Worm (Caenorhabditis elegans) whole organism, early embryonic: ENCODE data around the gene nhr-249.

Source experiments
- B0310.2 ChIP-seq: sonication (generic microtip); optimal IDR thresholded peaks from 2 replicates; lab custom pipeline; 2016; ENCODE audit warnings: mild to moderate bottlenecking, missing genetic modification characterization, missing compliant biosample characterization
- F13C5.2 ChIP-seq: sonication (generic microtip); optimal IDR thresholded peaks from 2 replicates; lab custom pipeline; 2017; ENCODE audit warnings: mild to moderate bottlenecking, missing genetic modification characterization, inconsistent platforms, missing compliant biosample characterization
- aly-1 ChIP-seq: sonication (generic microtip); optimal IDR thresholded peaks from 2 replicates; lab custom pipeline; 2016; ENCODE audit warnings: missing genetic modification characterization, missing compliant biosample characterization
- ama-1 ChIP-seq: fragments of 150-350 bp; optimal IDR thresholded peaks from 2 replicates; lab custom pipeline; 2014
- ceh-13 ChIP-seq: fragments of 200-800 bp; sonication (Bioruptor generic); optimal IDR thresholded peaks from 2 replicates; lab custom pipeline; 2018; ENCODE audit warnings: mild to moderate bottlenecking, missing genetic modification characterization, missing compliant biosample characterization
- ceh-36 ChIP-seq: sonication (generic microtip); optimal IDR thresholded peaks from 2 replicates; lab custom pipeline; 2016; ENCODE audit warnings: missing genetic modification characterization, inconsistent platforms, missing compliant biosample characterization
- ets-7 ChIP-seq: sonication (generic microtip); optimal IDR thresholded peaks from 2 replicates; lab custom pipeline; 2016; ENCODE audit warnings: missing genotype, missing genetic modification characterization, missing compliant biosample characterization
- flt-1 ChIP-seq: fragments of 200-800 bp; sonication (Bioruptor generic); IDR thresholded peaks from 2 replicates; pipeline ENCODE4 v1.3.6; 2022; ENCODE audit warnings: missing genetic modification characterization, missing compliant biosample characterization
- hmbx-1 ChIP-seq: sonication (generic microtip); optimal IDR thresholded peaks from 2 replicates; lab custom pipeline; 2016; ENCODE audit warnings: mild to moderate bottlenecking, missing genetic modification characterization, missing compliant biosample characterization
- hmg-4 ChIP-seq: fragments of 200-800 bp; sonication (Bioruptor generic); optimal IDR thresholded peaks from 2 replicates; lab custom pipeline; 2018; ENCODE audit warnings: mild to moderate bottlenecking, missing genetic modification characterization, missing compliant biosample characterization
- hnd-1 ChIP-seq: sonication (generic microtip); optimal IDR thresholded peaks from 2 replicates; lab custom pipeline; 2016; ENCODE audit warnings: missing genetic modification characterization, missing compliant biosample characterization
- pes-1 ChIP-seq: fragments of 200-800 bp; sonication (Bioruptor generic); IDR thresholded peaks from 2 replicates; pipeline ENCODE4 v1.3.6; 2022; ENCODE audit warnings: missing genetic modification reagents, missing genetic modification characterization, missing compliant biosample characterization
- scrt-1 ChIP-seq: fragments of 200-800 bp; sonication (Bioruptor generic); IDR thresholded peaks from 2 replicates; pipeline ENCODE4 v1.3.6; 2022; ENCODE audit warnings: missing genetic modification characterization, missing compliant biosample characterization
- sea-1 ChIP-seq: fragments of 200-800 bp; sonication (Bioruptor generic); conservative IDR thresholded peaks from 2 replicates; pipeline ENCODE4 v1.3.6; 2022; ENCODE audit warnings: missing genetic modification characterization, missing compliant biosample characterization
- tbx-11 ChIP-seq: fragments of 200-800 bp; sonication (Bioruptor generic); IDR thresholded peaks from 2 replicates; pipeline ENCODE4 v1.3.6; 2022; ENCODE audit warnings: missing genetic modification characterization, missing compliant biosample characterization
- tbx-37 ChIP-seq: fragments of 200-800 bp; sonication (Bioruptor generic); conservative IDR thresholded peaks from 2 replicates; pipeline ENCODE4 v1.3.6; 2022; ENCODE audit warnings: missing genetic modification reagents, missing genetic modification characterization, missing compliant biosample characterization
- tra-4 ChIP-seq: sonication (generic microtip); optimal IDR thresholded peaks from 2 replicates; lab custom pipeline; 2017; ENCODE audit warnings: missing genetic modification characterization, missing compliant biosample characterization

nhr-249 gene

ce11 chrIV:6965192-6965591 is 7.1 kb downstream of the nhr-249 start, which contains the start of gene ZK381.2:
Gene ZK381.2 (plus strand): TSS chrIV:6965492.
- no peak for TF ChIP-seq hnd-1 (tag; lab: Kevin White, UChicago)
- no peak for TF ChIP-seq scrt-1
- no peak for TF ChIP-seq ets-7 (tag; lab: Kevin White, UChicago)
- no peak for TF ChIP-seq ceh-13 (GFP tag; lab: Kevin White, UChicago)
- no peak for TF ChIP-seq F13C5.2
- no peak for TF ChIP-seq aly-1 (tag; lab: Kevin White, UChicago)
- no peak for TF ChIP-seq tbx-37 (GFP tag; lab: Robert Waterston, UW)
- TF ChIP-seq sea-1 (GFP tag; lab: Robert Waterston, UW): no peak
- TF ChIP-seq tbx-11 (GFP tag; lab: Robert Waterston, UW): no peak
- TF ChIP-seq tra-4 (tag; lab: Kevin White, UChicago): no peak
- no peak for TF ChIP-seq B0310.2
- TF ChIP-seq pes-1: no peak
- TF ChIP-seq ama-1: no peak
- no peak for TF ChIP-seq ceh-36 (tag; lab: Kevin White, UChicago)
- no peak for TF ChIP-seq hmg-4 (GFP tag; lab: Kevin White, UChicago)
- no peak for TF ChIP-seq hmbx-1 (tag; lab: Kevin White, UChicago)
- no peak for TF ChIP-seq flt-1

DNA sequence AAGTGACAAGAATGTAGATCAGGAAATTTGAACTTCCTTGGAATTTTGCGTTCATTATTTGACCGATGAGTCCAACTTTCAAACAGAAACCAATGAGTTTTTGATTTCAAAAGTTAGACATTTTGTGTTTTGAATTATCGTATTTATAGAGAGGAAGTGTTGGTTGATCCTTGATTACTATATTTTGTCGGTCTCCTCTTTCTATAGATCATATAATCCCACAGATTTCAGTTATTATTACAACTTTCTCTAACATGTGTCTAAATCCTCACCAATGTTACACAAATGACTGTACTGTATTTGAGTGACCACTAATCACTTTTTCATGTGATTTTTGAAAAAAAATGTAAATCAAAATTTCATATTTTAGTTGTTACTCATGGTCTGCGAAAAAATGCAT is 7.8 kb downstream of the nhr-249 start, which contains the start of gene B0478.3:
B0478.3 (minus strand) TSS at position 101 of the 400 bp plus-strand sequence.
- TF ChIP-seq ets-7 (tag; lab: Kevin White, UChicago): no peak
- TF ChIP-seq sea-1 (GFP tag; lab: Robert Waterston, UW): no peak
- TF ChIP-seq hmg-4 (GFP tag; lab: Kevin White, UChicago): no peak
- no peak for TF ChIP-seq flt-1
- no peak for TF ChIP-seq B0310.2
- no peak for TF ChIP-seq pes-1
- no peak for TF ChIP-seq tra-4 (tag; lab: Kevin White, UChicago)
- no peak for TF ChIP-seq scrt-1
- TF ChIP-seq ceh-13 (GFP tag; lab: Kevin White, UChicago): no peak
- TF ChIP-seq ceh-36 (tag; lab: Kevin White, UChicago): no peak
- no peak for TF ChIP-seq hmbx-1 (tag; lab: Kevin White, UChicago)
- no peak for TF ChIP-seq tbx-11 (GFP tag; lab: Robert Waterston, UW)
- TF ChIP-seq ama-1: no peak
- TF ChIP-seq aly-1 (tag; lab: Kevin White, UChicago): no peak
- no peak for TF ChIP-seq F13C5.2
- TF ChIP-seq tbx-37 (GFP tag; lab: Robert Waterston, UW): no peak
- no peak for TF ChIP-seq hnd-1 (tag; lab: Kevin White, UChicago)

DNA sequence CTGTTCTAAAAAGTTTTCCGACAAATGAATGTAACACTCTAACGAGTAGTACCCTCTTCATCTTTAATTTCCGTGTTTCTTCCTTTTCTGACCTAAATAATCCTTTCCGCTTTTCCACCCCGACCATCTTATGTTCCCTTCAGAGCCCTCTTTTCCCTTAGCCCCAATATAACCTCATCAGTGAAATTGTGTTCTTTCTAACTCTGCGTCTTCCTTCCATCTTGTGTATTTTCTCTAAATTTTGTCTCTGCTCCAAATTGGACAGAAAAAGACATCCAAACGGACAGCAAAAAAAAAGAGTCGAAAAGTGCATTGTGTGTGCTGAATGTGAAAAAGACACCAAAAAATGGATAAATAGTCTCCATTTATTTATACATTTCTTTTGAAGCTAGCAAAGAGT is 12.8 kb downstream of the nhr-249 start:
- no peak for TF ChIP-seq hnd-1 (tag; lab: Kevin White, UChicago)
- no peak for TF ChIP-seq ama-1
- TF ChIP-seq tra-4 (tag; lab: Kevin White, UChicago): no peak
- TF ChIP-seq ceh-13 (GFP tag; lab: Kevin White, UChicago): no peak
- TF ChIP-seq sea-1 (GFP tag; lab: Robert Waterston, UW): no peak
- TF ChIP-seq B0310.2: no peak
- TF ChIP-seq F13C5.2: no peak
- TF ChIP-seq flt-1: no peak
- TF ChIP-seq aly-1 (tag; lab: Kevin White, UChicago): no peak
- TF ChIP-seq tbx-37 (GFP tag; lab: Robert Waterston, UW): no peak
- no peak for TF ChIP-seq scrt-1
- no peak for TF ChIP-seq tbx-11 (GFP tag; lab: Robert Waterston, UW)
- no peak for TF ChIP-seq ceh-36 (tag; lab: Kevin White, UChicago)
- no peak for TF ChIP-seq hmbx-1 (tag; lab: Kevin White, UChicago)
- no peak for TF ChIP-seq hmg-4 (GFP tag; lab: Kevin White, UChicago)
- TF ChIP-seq pes-1: no peak

ce11 chrIV:6958696-6959095 is 13.6 kb downstream of the nhr-249 start:
- TF ChIP-seq tbx-37 (GFP tag; lab: Robert Waterston, UW): no peak
- TF ChIP-seq sea-1 (GFP tag; lab: Robert Waterston, UW): no peak
- TF ChIP-seq F13C5.2: no peak
- no peak for TF ChIP-seq ceh-13 (GFP tag; lab: Kevin White, UChicago)
- no peak for TF ChIP-seq pes-1
- TF ChIP-seq tbx-11 (GFP tag; lab: Robert Waterston, UW): no peak
- TF ChIP-seq ets-7 (tag; lab: Kevin White, UChicago): no peak
- no peak for TF ChIP-seq hnd-1 (tag; lab: Kevin White, UChicago)
- TF ChIP-seq scrt-1: no peak

DNA sequence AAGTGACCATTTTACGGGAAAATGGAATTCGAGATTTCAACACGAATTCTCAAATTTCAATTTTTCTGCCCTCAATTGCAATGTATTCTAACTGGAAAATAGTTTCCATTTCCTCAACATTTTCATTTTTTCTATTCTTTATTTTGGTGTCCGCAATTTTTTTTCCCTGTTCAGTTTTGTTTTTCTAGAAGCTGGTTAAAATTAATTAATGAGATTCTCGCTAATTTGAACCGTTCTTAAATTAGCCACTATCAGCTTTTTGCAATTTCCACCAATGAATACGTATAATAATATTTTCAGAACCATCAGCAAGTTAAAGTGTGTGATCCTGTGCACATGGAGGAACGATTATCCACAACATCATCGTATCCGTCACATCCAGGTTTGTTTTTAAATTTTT is 15.0 kb downstream of the nhr-249 start, which contains the start of gene jnk-1:
jnk-1 (plus strand) TSS at position 301 of the 400 bp plus-strand sequence.
- TF ChIP-seq hnd-1 (tag; lab: Kevin White, UChicago) (no peak), hmg-4 (GFP tag; lab: Kevin White, UChicago) (no peak), ceh-36 (tag; lab: Kevin White, UChicago) (no peak), ceh-13 (GFP tag; lab: Kevin White, UChicago) (no peak), scrt-1 (no peak), sea-1 (GFP tag; lab: Robert Waterston, UW) (no peak), tbx-37 (GFP tag; lab: Robert Waterston, UW) (no peak), ets-7 (tag; lab: Kevin White, UChicago) (no peak), F13C5.2 (no peak), pes-1 (no peak), flt-1 (no peak), ama-1 (no peak), tbx-11 (GFP tag; lab: Robert Waterston, UW) (no peak)

ce11 chrIV:6956668-6957067 is 15.7 kb downstream of the nhr-249 start:
- TF ChIP-seq ets-7 (tag; lab: Kevin White, UChicago) (no peak), tbx-11 (GFP tag; lab: Robert Waterston, UW) (no peak), sea-1 (GFP tag; lab: Robert Waterston, UW) (no peak), hmbx-1 (tag; lab: Kevin White, UChicago) (no peak), pes-1 (no peak), aly-1 (tag; lab: Kevin White, UChicago) (no peak), ceh-13 (GFP tag; lab: Kevin White, UChicago) (no peak), F13C5.2 (no peak), ceh-36 (tag; lab: Kevin White, UChicago) (no peak), scrt-1 (no peak)

DNA sequence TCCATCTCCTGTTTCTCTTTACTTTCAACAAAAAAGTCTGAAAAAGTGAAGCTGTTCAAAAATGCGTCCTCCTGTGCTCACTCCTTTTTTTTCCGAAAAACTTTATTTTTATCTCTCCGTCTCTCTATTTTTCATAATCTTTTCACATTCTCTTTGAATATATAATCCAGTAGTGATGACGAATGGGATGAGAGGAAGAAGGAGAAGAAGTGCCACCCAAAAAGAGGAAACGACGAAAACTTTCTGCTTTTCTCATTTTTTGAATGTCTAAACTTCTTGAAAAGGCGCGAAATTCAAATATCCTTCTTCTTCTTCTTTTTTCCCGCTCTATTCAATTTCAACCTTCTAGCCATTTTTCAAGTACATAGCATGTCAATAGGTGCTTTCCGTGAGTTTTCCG is 17.6 kb downstream of the nhr-249 start:
- TF ChIP-seq ets-7 (tag; lab: Kevin White, UChicago) (no peak), ama-1 (no peak), ceh-36 (tag; lab: Kevin White, UChicago) (no peak), B0310.2 (no peak), ceh-13 (GFP tag; lab: Kevin White, UChicago) (no peak), hnd-1 (tag; lab: Kevin White, UChicago) (no peak), scrt-1 (no peak), flt-1 (no peak), tbx-11 (GFP tag; lab: Robert Waterston, UW) (no peak)
